Worm (Caenorhabditis elegans) whole organism, L3 larva: ENCODE measurements around the gene C27F2.6.

Experiments used
- R02D3.7 ChIP-seq: fragments of 150-350 bp; optimal IDR thresholded peaks from 2 replicates; lab custom pipeline; 2014; ENCODE audit warnings: missing biosample characterization, missing genetic modification characterization
- ZK546.5 ChIP-seq: sonication (generic microtip); optimal IDR thresholded peaks from 2 replicates; lab custom pipeline; 2017; ENCODE audit warnings: missing biosample characterization, missing genetic modification characterization
- aly-2 ChIP-seq: fragments of 150-350 bp; optimal IDR thresholded peaks from 2 replicates; lab custom pipeline; 2014; ENCODE audit warnings: missing biosample characterization, missing genetic modification characterization
- ama-1 ChIP-seq: fragments of 150-350 bp; optimal IDR thresholded peaks from 2 replicates; lab custom pipeline; 2018
- ceh-16 ChIP-seq: sonication (generic microtip); optimal IDR thresholded peaks from 2 replicates; lab custom pipeline; 2017; ENCODE audit warnings: missing biosample characterization, missing genetic modification characterization
- ceh-28 ChIP-seq: fragments of 150-350 bp; optimal IDR thresholded peaks from 2 replicates; lab custom pipeline; 2014; ENCODE audit warnings: missing biosample characterization, missing genetic modification reagents, missing genetic modification characterization
- ceh-82 ChIP-seq: fragments of 150-350 bp; optimal IDR thresholded peaks from 2 replicates; lab custom pipeline; 2014; ENCODE audit warnings: missing biosample characterization, missing genetic modification characterization
- daf-12 ChIP-seq: fragments of 150-350 bp; optimal IDR thresholded peaks from 2 replicates; lab custom pipeline; 2014; ENCODE audit warnings: missing biosample characterization, missing genetic modification reagents, missing genetic modification characterization
- egl-27 ChIP-seq: sonication (generic microtip); optimal IDR thresholded peaks from 4 replicates; lab custom pipeline; 2017; ENCODE audit warnings: missing biosample characterization, missing genetic modification reagents, missing genetic modification characterization
- egl-5 ChIP-seq: fragments of 150-350 bp; optimal IDR thresholded peaks from 2 replicates; lab custom pipeline; 2017; ENCODE audit warnings: missing biosample characterization, missing genetic modification reagents, missing genetic modification characterization, inconsistent platforms
- elt-1 ChIP-seq: fragments of 150-350 bp; optimal IDR thresholded peaks from 2 replicates; lab custom pipeline; 2014; ENCODE audit warnings: missing biosample characterization, missing genetic modification characterization
- elt-2 ChIP-seq: sonication (generic microtip); optimal IDR thresholded peaks from 2 replicates; lab custom pipeline; 2016; ENCODE audit warnings: missing genetic modification reagents, mild to moderate bottlenecking, missing genetic modification characterization, missing compliant biosample characterization
- elt-3 ChIP-seq, 3 experiments: fragments of 150-350 bp in 1 of 3; sonication (generic microtip) in 2 of 3; optimal IDR thresholded peaks; 2 replicates in 2 of 3; 4 replicates in 1 of 3; lab custom pipeline; 2014 to 2017; ENCODE audit warnings: missing biosample characterization in 3 of 3, missing genetic modification characterization in 3 of 3
- eor-1 ChIP-seq, 2 experiments: fragments of 150-350 bp; optimal IDR thresholded peaks; 2 replicates each; lab custom pipeline; 2014 to 2018; ENCODE audit warnings: missing biosample characterization in 2 of 2, missing genetic modification characterization in 2 of 2
- fkh-10 ChIP-seq: sonication (generic microtip); optimal IDR thresholded peaks from 2 replicates; lab custom pipeline; 2017; ENCODE audit warnings: missing biosample characterization, missing genetic modification reagents, missing genetic modification characterization
- fkh-2 ChIP-seq: fragments of 150-350 bp; optimal IDR thresholded peaks from 2 replicates; lab custom pipeline; 2014; ENCODE audit warnings: missing biosample characterization, missing genetic modification reagents, missing genetic modification characterization
- fos-1 ChIP-seq: fragments of 150-350 bp; optimal IDR thresholded peaks from 2 replicates; lab custom pipeline; 2014; ENCODE audit warnings: missing biosample characterization, missing genetic modification characterization
- hmg-11 ChIP-seq: sonication (generic microtip); optimal IDR thresholded peaks from 2 replicates; lab custom pipeline; 2016; ENCODE audit warnings: missing genetic modification characterization, missing compliant biosample characterization
- jun-1 ChIP-seq: fragments of 150-350 bp; optimal IDR thresholded peaks from 2 replicates; lab custom pipeline; 2014; ENCODE audit warnings: missing biosample characterization, missing genetic modification reagents, missing genetic modification characterization
- lin-15B ChIP-seq: fragments of 150-350 bp; optimal IDR thresholded peaks from 2 replicates; lab custom pipeline; 2014; ENCODE audit warnings: missing biosample characterization, missing genetic modification characterization
- lin-39 ChIP-seq: fragments of 150-350 bp; optimal IDR thresholded peaks from 2 replicates; lab custom pipeline; 2018; ENCODE audit warnings: missing biosample characterization, missing genetic modification reagents, missing genetic modification characterization
- mdl-1 ChIP-seq: fragments of 150-350 bp; optimal IDR thresholded peaks from 2 replicates; lab custom pipeline; 2014; ENCODE audit warnings: missing biosample characterization, missing genetic modification characterization
- mml-1 ChIP-seq: fragments of 150-350 bp; sonication (generic microtip); optimal IDR thresholded peaks from 3 replicates; lab custom pipeline; 2014; ENCODE audit warnings: missing biosample characterization, missing genetic modification characterization
- nfya-1 ChIP-seq: sonication (generic microtip); optimal IDR thresholded peaks from 2 replicates; lab custom pipeline; 2017; ENCODE audit warnings: missing genetic modification characterization, mild to moderate bottlenecking, missing compliant biosample characterization, antibody characterized with exemption, moderate library complexity; ENCODE audit not compliant: insufficient read depth
- nhr-11 ChIP-seq: fragments of 150-350 bp; optimal IDR thresholded peaks from 2 replicates; lab custom pipeline; 2014; ENCODE audit warnings: missing biosample characterization, missing genetic modification characterization
- nhr-12 ChIP-seq: fragments of 150-350 bp; optimal IDR thresholded peaks from 2 replicates; lab custom pipeline; 2014; ENCODE audit warnings: missing biosample characterization, missing genetic modification characterization
- nhr-23 ChIP-seq: fragments of 150-350 bp; optimal IDR thresholded peaks from 2 replicates; lab custom pipeline; 2014; ENCODE audit warnings: missing biosample characterization, missing genetic modification reagents, missing genetic modification characterization
- nhr-237 ChIP-seq: fragments of 150-350 bp; optimal IDR thresholded peaks from 2 replicates; lab custom pipeline; 2014; ENCODE audit warnings: missing biosample characterization, missing genetic modification characterization
- nhr-25 ChIP-seq: sonication (generic microtip); optimal IDR thresholded peaks from 2 replicates; lab custom pipeline; 2017; ENCODE audit warnings: missing biosample characterization, missing genetic modification characterization
- nhr-28 ChIP-seq: fragments of 150-350 bp; optimal IDR thresholded peaks from 2 replicates; lab custom pipeline; 2014; ENCODE audit warnings: missing biosample characterization, missing genetic modification characterization
- nhr-43 ChIP-seq: sonication (generic microtip); optimal IDR thresholded peaks from 2 replicates; lab custom pipeline; 2016; ENCODE audit warnings: mild to moderate bottlenecking, missing genetic modification characterization, missing compliant biosample characterization; ENCODE audit not compliant: poor library complexity, severe bottlenecking
- nhr-67 ChIP-seq: fragments of 150-350 bp; optimal IDR thresholded peaks from 2 replicates; lab custom pipeline; 2014; ENCODE audit warnings: missing biosample characterization, missing genetic modification characterization
- nhr-76 ChIP-seq: fragments of 150-350 bp; sonication (generic microtip); optimal IDR thresholded peaks from 5 replicates; lab custom pipeline; 2014; ENCODE audit warnings: missing biosample characterization, missing genetic modification characterization
- nhr-77 ChIP-seq: fragments of 150-350 bp; optimal IDR thresholded peaks from 2 replicates; lab custom pipeline; 2014; ENCODE audit warnings: missing biosample characterization, missing genetic modification characterization
- pha-4 ChIP-seq: fragments of 150-350 bp; optimal IDR thresholded peaks from 2 replicates; lab custom pipeline; 2014; ENCODE audit warnings: missing biosample characterization, missing genetic modification reagents, missing genetic modification characterization
- pqm-1 ChIP-seq: fragments of 150-350 bp; optimal IDR thresholded peaks from 2 replicates; lab custom pipeline; 2017; ENCODE audit warnings: missing biosample characterization, missing genetic modification characterization, inconsistent platforms
- sea-2 ChIP-seq: fragments of 150-350 bp; sonication (generic microtip); optimal IDR thresholded peaks from 4 replicates; lab custom pipeline; 2014; ENCODE audit warnings: missing biosample characterization, missing genetic modification reagents, missing genetic modification characterization
- skn-1 ChIP-seq: fragments of 150-350 bp; optimal IDR thresholded peaks from 2 replicates; lab custom pipeline; 2014; ENCODE audit warnings: missing biosample characterization, missing genetic modification characterization
- snpc-4 ChIP-seq: fragments of 150-350 bp; optimal IDR thresholded peaks from 2 replicates; lab custom pipeline; 2014; ENCODE audit warnings: missing biosample characterization, missing genetic modification characterization
- tbx-2 ChIP-seq: sonication (generic microtip); optimal IDR thresholded peaks from 2 replicates; lab custom pipeline; 2016; ENCODE audit warnings: mild to moderate bottlenecking, missing genetic modification characterization, missing compliant biosample characterization
- unc-39 ChIP-seq: sonication (generic microtip); optimal IDR thresholded peaks from 4 replicates; lab custom pipeline; 2017; ENCODE audit warnings: missing biosample characterization, missing genetic modification characterization
- unc-62 ChIP-seq: fragments of 150-350 bp; sonication (generic microtip); optimal IDR thresholded peaks from 4 replicates; lab custom pipeline; 2014; ENCODE audit warnings: missing biosample characterization, missing genetic modification reagents, missing genetic modification characterization
- zag-1 ChIP-seq: fragments of 150-350 bp; optimal IDR thresholded peaks from 2 replicates; lab custom pipeline; 2014; ENCODE audit warnings: missing biosample characterization, missing genetic modification characterization
- ztf-11 ChIP-seq: fragments of 150-350 bp; optimal IDR thresholded peaks from 2 replicates; lab custom pipeline; 2014; ENCODE audit warnings: missing biosample characterization, missing genetic modification characterization
- ztf-4 ChIP-seq: fragments of 150-350 bp; optimal IDR thresholded peaks from 2 replicates; lab custom pipeline; 2014; ENCODE audit warnings: missing biosample characterization, missing genetic modification characterization

The C27F2.6 gene

DNA sequence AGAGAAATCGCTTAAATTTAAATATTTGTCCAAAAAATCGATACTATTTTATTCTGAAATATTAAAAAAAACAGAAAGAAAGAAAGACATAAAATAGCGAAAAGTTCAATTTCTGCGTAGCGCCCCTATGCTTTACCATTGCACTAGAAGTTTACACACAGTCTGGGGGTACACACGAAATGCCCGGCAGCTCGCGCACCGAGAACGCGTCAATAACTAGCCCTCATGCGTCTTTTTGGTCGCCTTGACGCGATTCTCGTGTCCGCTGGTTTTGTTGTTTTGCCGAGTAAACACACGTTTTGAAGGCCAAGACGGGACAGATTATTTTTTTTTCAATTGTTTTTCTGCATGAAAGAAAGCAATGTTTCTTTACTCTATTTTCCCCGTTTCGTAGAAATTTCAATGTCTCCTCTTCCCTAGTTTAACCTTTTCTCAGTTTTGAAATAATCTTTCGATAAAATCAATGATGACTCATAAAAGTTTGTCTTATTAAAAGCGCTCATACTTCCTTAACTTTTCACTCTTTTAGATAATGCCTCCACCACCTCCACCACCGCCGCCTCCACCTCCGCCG is 37.9 kb upstream of the C27F2.6 start, which contains the start of gene wip-1 (continued):
- TF ChIP-seq snpc-4 (tag; lab: Kevin White, UChicago) (peak; percentile 95), mdl-1 (tag; lab: Kevin White, UChicago) (peak; percentile 61), elt-1 (peak; percentile 73), aly-2 (peak; percentile 62), unc-39 (no peak), lin-39 (tag; lab: Kevin White, UChicago) (peak; percentile 97), nhr-12 (tag; lab: Kevin White, UChicago) (no peak), pha-4 (peak; percentile 100), nhr-67 (tag; lab: Kevin White, UChicago) (no peak), nhr-76 (tag; lab: Kevin White, UChicago) (peak; percentile 40), egl-27 (tag; lab: Kevin White, UChicago) (peak; percentile 95), pqm-1 (peak; percentile 90), hmg-11 (tag; lab: Kevin White, UChicago) (peak; percentile 98), tbx-2 (tag; lab: Kevin White, UChicago) (peak; percentile 95), sea-2 (GFP tag; lab: Kevin White, UChicago) (no peak), skn-1 (tag; lab: Kevin White, UChicago) (peak; percentile 96)
- TF ChIP-seq, all 47 proteins: peak for 37

DNA sequence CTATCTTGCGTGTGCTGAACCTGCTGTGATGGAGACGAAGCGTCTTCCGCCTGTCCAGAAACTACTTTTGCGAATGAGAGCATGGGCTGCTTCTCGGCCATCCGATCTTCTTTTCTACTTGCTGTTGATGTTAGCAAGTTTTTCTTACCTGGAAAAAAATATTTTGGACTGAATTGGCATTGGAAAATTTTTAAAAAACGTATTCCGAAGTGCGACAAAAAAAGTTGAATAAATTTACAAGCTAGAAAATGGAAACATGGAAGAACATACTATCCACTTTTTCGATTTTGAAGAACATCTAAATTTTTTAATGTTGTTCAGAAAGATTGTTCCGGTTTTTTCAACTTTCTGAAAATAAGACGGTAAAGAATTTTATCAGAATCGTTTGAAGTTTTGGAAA is 37.3 kb upstream of the C27F2.6 start, which contains the start of gene larp-1:
Gene larp-1 (minus strand): TSS at position 101 of the 400 bp plus-strand sequence.
- no peak for TF ChIP-seq snpc-4 (tag; lab: Kevin White, UChicago)
- TF ChIP-seq aly-2, result no peak
- no peak for TF ChIP-seq ceh-82
- no peak for TF ChIP-seq daf-12
- no peak for TF ChIP-seq nhr-237 (tag; lab: Kevin White, UChicago)
- TF ChIP-seq fkh-10 (GFP tag; lab: Kevin White, UChicago), result no peak
- TF ChIP-seq ceh-28 (tag; lab: Kevin White, UChicago), result no peak
- TF ChIP-seq hmg-11 (tag; lab: Kevin White, UChicago), result no peak
- no peak for TF ChIP-seq sea-2 (GFP tag; lab: Kevin White, UChicago)

ce11 chrIII:5013915-5014346 is 33.7 kb upstream of the C27F2.6 start:
- TF ChIP-seq jun-1 (tag; lab: Kevin White, UChicago) (peak; percentile 90), snpc-4 (tag; lab: Kevin White, UChicago) (peak; percentile 74), R02D3.7 (peak; percentile 55), nhr-43 (no peak), lin-15B (tag; lab: Kevin White, UChicago) (peak; percentile 73), egl-5 (tag; lab: Kevin White, UChicago) (peak; percentile 26), elt-3 (tag; optimal IDR thresholded peaks at IDR 0.05; lab: Kevin White, UChicago) (no peak), fkh-2 (tag; lab: Kevin White, UChicago) (no peak), fkh-10 (GFP tag; lab: Kevin White, UChicago) (peak; percentile 12), tbx-2 (tag; lab: Kevin White, UChicago) (peak; percentile 76), hmg-11 (tag; lab: Kevin White, UChicago) (peak; percentile 93), ztf-4 (tag; lab: Kevin White, UChicago) (peak; percentile 66), ztf-11 (tag; lab: Kevin White, UChicago) (no peak), nhr-25 (tag; lab: Kevin White, UChicago) (peak; percentile 91), nhr-67 (tag; lab: Kevin White, UChicago) (no peak), sea-2 (GFP tag; lab: Kevin White, UChicago) (no peak), skn-1 (tag; lab: Kevin White, UChicago) (peak; percentile 38), eor-1 (tag; optimal IDR thresholded peaks at IDR 0.05; lab: Kevin White, UChicago) (no peak), unc-62 (GFP tag; lab: Kevin White, UChicago) (peak; percentile 51), pha-4 (peak; percentile 87), nhr-77 (tag; lab: Kevin White, UChicago) (no peak), ZK546.5 (tag; lab: Kevin White, UChicago) (no peak), unc-39 (no peak), elt-2 (tag; lab: Kevin White, UChicago) (peak; percentile 66), elt-1 (peak; percentile 63), nfya-1 (tag; lab: Kevin White, UChicago) (peak; percentile 91), pqm-1 (peak; percentile 38), nhr-76 (tag; lab: Kevin White, UChicago) (no peak), nhr-237 (tag; lab: Kevin White, UChicago) (no peak), nhr-12 (tag; lab: Kevin White, UChicago) (no peak), ceh-28 (tag; lab: Kevin White, UChicago) (peak; percentile 75), zag-1 (no peak), mml-1 (tag; lab: Kevin White, UChicago) (no peak), lin-39 (tag; lab: Kevin White, UChicago) (peak; percentile 95), aly-2 (no peak), egl-27 (tag; lab: Kevin White, UChicago) (peak; percentile 64), daf-12 (no peak), fos-1 (tag; lab: Kevin White, UChicago) (peak; percentile 15), nhr-11 (tag; lab: Kevin White, UChicago) (peak; percentile 89), nhr-23 (tag; lab: Kevin White, UChicago) (peak; percentile 83), ceh-16 (peak; percentile 12), nhr-28 (tag; lab: Kevin White, UChicago) (no peak), ceh-82 (no peak), ama-1 (lab: Kevin White, UChicago) (peak; percentile 44)
